Fruit fly (Drosophila melanogaster) whole organism, wandering third instar larva: ENCODE results near the gene mei-217.

Experiments used
- Abd-B ChIP-seq: fragments of >200 bp; optimal IDR thresholded peaks from 2 replicates; lab custom pipeline; 2017; ENCODE audit warnings: missing biosample characterization, missing genetic modification characterization
- CG32264 ChIP-seq: fragments of 200-800 bp; sonication (Bioruptor generic); optimal IDR thresholded peaks from 2 replicates; lab custom pipeline; 2016; ENCODE audit warnings: missing biosample characterization, missing genetic modification characterization
- CG9705 ChIP-seq: fragments of 200-800 bp; sonication (Bioruptor generic); optimal IDR thresholded peaks from 2 replicates; lab custom pipeline; 2018; ENCODE audit warnings: missing biosample characterization, mild to moderate bottlenecking, missing genetic modification characterization
- CrebA ChIP-seq: fragments of 200-800 bp; sonication (Bioruptor generic); optimal IDR thresholded peaks from 2 replicates; lab custom pipeline; 2016; ENCODE audit warnings: missing biosample characterization, mild to moderate bottlenecking, missing genetic modification characterization, borderline replicate concordance
- Dfd ChIP-seq: fragments of >200 bp; optimal IDR thresholded peaks from 2 replicates; lab custom pipeline; 2017; ENCODE audit warnings: missing biosample characterization, missing genetic modification characterization
- Dif ChIP-seq: fragments of 200-275, 200-300 bp; sonication (Bioruptor generic); optimal IDR thresholded peaks from 2 replicates; lab custom pipeline; 2018; ENCODE audit warnings: missing biosample characterization, missing genetic modification characterization; ENCODE audit not compliant: partially characterized antibody
- GATAd ChIP-seq: sonication (Bioruptor generic); optimal IDR thresholded peaks from 2 replicates; lab custom pipeline; 2016; ENCODE audit warnings: missing biosample characterization, missing genetic modification characterization
- HLH106 ChIP-seq: fragments of 200-800 bp; optimal IDR thresholded peaks from 3 replicates; lab custom pipeline; 2019; ENCODE audit warnings: missing biosample characterization, mild to moderate bottlenecking, missing genetic modification characterization, moderate library complexity
- Hr78 ChIP-seq: fragments of >200 bp; optimal IDR thresholded peaks from 2 replicates; lab custom pipeline; 2017; ENCODE audit warnings: missing biosample characterization, missing genetic modification characterization
- Hr83 ChIP-seq: fragments of 200-300 bp; sonication (Bioruptor generic); optimal IDR thresholded peaks from 2 replicates; lab custom pipeline; 2016; ENCODE audit warnings: missing biosample characterization, mild to moderate bottlenecking, missing genetic modification characterization, moderate library complexity; ENCODE audit not compliant: poor library complexity, severe bottlenecking
- Jra ChIP-seq: sonication (Bioruptor generic); optimal IDR thresholded peaks from 2 replicates; lab custom pipeline; 2016; ENCODE audit warnings: missing biosample characterization, missing genetic modification characterization
- Mio ChIP-seq: sonication (Bioruptor generic); optimal IDR thresholded peaks from 2 replicates; lab custom pipeline; 2016; ENCODE audit warnings: missing biosample characterization, missing genetic modification characterization
- Myc ChIP-seq: fragments of >200 bp; optimal IDR thresholded peaks from 2 replicates; lab custom pipeline; 2017
- OdsH ChIP-seq: fragments of 200-800 bp; sonication (Bioruptor generic); optimal IDR thresholded peaks from 2 replicates; lab custom pipeline; 2016; ENCODE audit warnings: missing biosample characterization, mild to moderate bottlenecking, missing genetic modification characterization
- Rel ChIP-seq, 2 experiments: fragments of 200-800 bp; sonication (Bioruptor generic) in 1 of 2; optimal IDR thresholded peaks; 2 replicates in 1 of 2; 3 replicates in 1 of 2; lab custom pipeline; 2016 to 2019; ENCODE audit warnings: mild to moderate bottlenecking in 2 of 2, missing biosample characterization in 2 of 2, missing genetic modification characterization in 2 of 2, moderate library complexity in 1 of 2
- Sp1 ChIP-seq: fragments of 200-800 bp; sonication (Bioruptor generic); optimal IDR thresholded peaks from 3 replicates; lab custom pipeline; 2019; ENCODE audit warnings: missing biosample characterization, mild to moderate bottlenecking, missing genetic modification characterization, moderate library complexity
- Vsx2 ChIP-seq: fragments of 200-300, 225-300 bp; sonication (Bioruptor generic); optimal IDR thresholded peaks from 2 replicates; lab custom pipeline; 2018; ENCODE audit warnings: missing biosample characterization, missing genetic modification characterization; ENCODE audit not compliant: partially characterized antibody
- br ChIP-seq: fragments of 200-800 bp; sonication (Bioruptor generic); optimal IDR thresholded peaks from 2 replicates; lab custom pipeline; 2016; ENCODE audit warnings: missing biosample characterization, missing genetic modification characterization
- brk ChIP-seq: fragments of 200-800 bp; sonication (Bioruptor generic); optimal IDR thresholded peaks from 2 replicates; lab custom pipeline; 2016; ENCODE audit warnings: missing biosample characterization, mild to moderate bottlenecking, missing genetic modification characterization
- dl ChIP-seq, 2 experiments: fragments of 175-275, 200-275 bp in 1 of 2; fragments of 200-275 bp in 1 of 2; sonication (Bioruptor generic); optimal IDR thresholded peaks; lab custom pipeline; 2018; ENCODE audit warnings: mild to moderate bottlenecking in 2 of 2, missing biosample characterization in 2 of 2, missing genetic modification characterization in 2 of 2, moderate library complexity in 2 of 2; ENCODE audit not compliant: partially characterized antibody in 2 of 2, insufficient read depth in 1 of 2
- dmrt93B ChIP-seq: fragments of 200-800 bp; sonication (Bioruptor generic); optimal IDR thresholded peaks from 2 replicates; lab custom pipeline; 2018; ENCODE audit warnings: missing biosample characterization, mild to moderate bottlenecking, missing genetic modification characterization
- ey ChIP-seq: fragments of 200-800 bp; sonication (Bioruptor generic); optimal IDR thresholded peaks from 2 replicates; lab custom pipeline; 2016; ENCODE audit warnings: missing biosample characterization, missing genetic modification characterization
- foxo ChIP-seq, 2 experiments: fragments of 200-800 bp; sonication (Bioruptor generic); optimal IDR thresholded peaks; 2 replicates in 1 of 2; 3 replicates in 1 of 2; lab custom pipeline; 2016 to 2017; ENCODE audit warnings: missing biosample characterization in 2 of 2, missing genetic modification characterization in 2 of 2
- fru ChIP-seq: fragments of 200-800 bp; sonication (Bioruptor generic); optimal IDR thresholded peaks from 3 replicates; lab custom pipeline; 2016; ENCODE audit warnings: missing biosample characterization, mild to moderate bottlenecking, missing genetic modification characterization
- h ChIP-seq: fragments of 200-800 bp; sonication (Bioruptor generic); optimal IDR thresholded peaks from 3 replicates; lab custom pipeline; 2016; ENCODE audit warnings: missing biosample characterization, mild to moderate bottlenecking, missing genetic modification characterization
- jim ChIP-seq: fragments of 175-275, 200-325 bp; sonication (Bioruptor generic); optimal IDR thresholded peaks from 2 replicates; lab custom pipeline; 2016; ENCODE audit warnings: missing biosample characterization, mild to moderate bottlenecking, missing genetic modification characterization
- lola ChIP-seq: fragments of >200 bp; optimal IDR thresholded peaks from 2 replicates; lab custom pipeline; 2017; ENCODE audit warnings: missing biosample characterization, missing genetic modification characterization
- pan ChIP-seq: fragments of >200 bp; optimal IDR thresholded peaks from 2 replicates; lab custom pipeline; 2017
- psq ChIP-seq: fragments of 200-800 bp; sonication (Bioruptor generic); optimal IDR thresholded peaks from 3 replicates; lab custom pipeline; 2017; ENCODE audit warnings: missing biosample characterization, mild to moderate bottlenecking, missing genetic modification characterization, moderate library complexity
- rgr ChIP-seq: fragments of 200-800 bp; sonication (Bioruptor generic); optimal IDR thresholded peaks from 3 replicates; lab custom pipeline; 2016; ENCODE audit warnings: missing biosample characterization, mild to moderate bottlenecking, missing genetic modification characterization
- sage ChIP-seq: fragments of 200-800 bp; sonication (Bioruptor generic); optimal IDR thresholded peaks from 2 replicates; lab custom pipeline; 2016; ENCODE audit warnings: missing biosample characterization, mild to moderate bottlenecking, missing genetic modification characterization
- sv ChIP-seq: fragments of 200-800 bp; sonication (Bioruptor generic); optimal IDR thresholded peaks from 3 replicates; lab custom pipeline; 2016; ENCODE audit warnings: missing biosample characterization, missing genetic modification characterization
- tai ChIP-seq: sonication (Bioruptor generic); optimal IDR thresholded peaks from 2 replicates; lab custom pipeline; 2016; ENCODE audit warnings: missing biosample characterization, missing genetic modification characterization
- usp ChIP-seq: fragments of >200 bp; optimal IDR thresholded peaks from 2 replicates; lab custom pipeline; 2017; ENCODE audit warnings: missing biosample characterization, missing genetic modification characterization
- woc ChIP-seq: sonication (Bioruptor generic); optimal IDR thresholded peaks from 2 replicates; lab custom pipeline; 2016; ENCODE audit warnings: missing biosample characterization, mild to moderate bottlenecking, missing genetic modification characterization

mei-217 gene

dm6 chrX:17142940-17143534 is at the start of gene mei-217, which contains the start of gene mei-218:
Gene mei-217, minus strand, starts transcription at chrX:17142990.
Gene mei-218, minus strand, starts transcription at chrX:17142990.
- no peak for TF ChIP-seq br (GFP tag; lab: Kevin White, UChicago)
- peak; percentile 41 for TF ChIP-seq woc (GFP tag; lab: Kevin White, UChicago)

- TF ChIP-seq rgr (no peak), HLH106 (tag; lab: Kevin White, UChicago) (peak; percentile 25)
Observed at dm6 chrX:17188167-17188566, 45.4 kb upstream of the mei-217 start.

- peak; percentile 36 for TF ChIP-seq psq
- TF ChIP-seq rgr, result peak; percentile 32
- peak; percentile 16 for TF ChIP-seq h (GFP tag; lab: Kevin White, UChicago)
- TF ChIP-seq OdsH (GFP tag; lab: Kevin White, UChicago), result peak; percentile 20
- TF ChIP-seq Vsx2 (GFP tag; lab: Kevin White, UChicago), result no peak
- no peak for TF ChIP-seq jim
Observed at dm6 chrX:17187495-17187894, 44.7 kb upstream of the mei-217 start.

dm6 chrX:17186432-17186831 is 43.6 kb upstream of the mei-217 start:
- TF ChIP-seq Rel (GFP tag; optimal IDR thresholded peaks at IDR 0.05; lab: Kevin White, UChicago) (no peak), Rel (tag; optimal IDR thresholded peaks at IDR 0.05; lab: Kevin White, UChicago) (no peak), h (GFP tag; lab: Kevin White, UChicago) (no peak), CrebA (GFP tag; lab: Kevin White, UChicago) (no peak), jim (no peak), Abd-B (no peak), psq (no peak), br (GFP tag; lab: Kevin White, UChicago) (no peak)

DNA sequence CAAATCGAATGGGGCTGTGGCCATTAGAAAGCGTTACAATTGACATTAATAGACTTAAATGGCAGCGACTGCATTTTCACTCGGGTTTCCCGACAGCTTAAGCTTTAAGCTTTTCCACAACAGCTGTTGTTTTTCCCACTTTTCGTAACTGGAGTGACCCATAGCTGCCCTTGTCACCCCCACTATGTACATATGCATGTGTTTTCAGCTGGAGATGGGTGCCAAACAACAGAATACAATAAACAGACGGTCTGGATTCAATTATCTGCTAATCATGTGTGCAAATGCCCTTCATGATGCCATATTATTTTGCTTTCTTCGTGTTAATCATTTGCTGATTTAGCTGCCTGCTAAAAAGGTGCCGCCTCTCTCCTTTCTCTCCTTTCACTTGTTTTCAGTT is 40.7 kb upstream of the mei-217 start:
- TF ChIP-seq Hr78 (GFP tag; lab: Kevin White, UChicago) (no peak), Hr83 (GFP tag; lab: Kevin White, UChicago) (peak; percentile 61)

DNA sequence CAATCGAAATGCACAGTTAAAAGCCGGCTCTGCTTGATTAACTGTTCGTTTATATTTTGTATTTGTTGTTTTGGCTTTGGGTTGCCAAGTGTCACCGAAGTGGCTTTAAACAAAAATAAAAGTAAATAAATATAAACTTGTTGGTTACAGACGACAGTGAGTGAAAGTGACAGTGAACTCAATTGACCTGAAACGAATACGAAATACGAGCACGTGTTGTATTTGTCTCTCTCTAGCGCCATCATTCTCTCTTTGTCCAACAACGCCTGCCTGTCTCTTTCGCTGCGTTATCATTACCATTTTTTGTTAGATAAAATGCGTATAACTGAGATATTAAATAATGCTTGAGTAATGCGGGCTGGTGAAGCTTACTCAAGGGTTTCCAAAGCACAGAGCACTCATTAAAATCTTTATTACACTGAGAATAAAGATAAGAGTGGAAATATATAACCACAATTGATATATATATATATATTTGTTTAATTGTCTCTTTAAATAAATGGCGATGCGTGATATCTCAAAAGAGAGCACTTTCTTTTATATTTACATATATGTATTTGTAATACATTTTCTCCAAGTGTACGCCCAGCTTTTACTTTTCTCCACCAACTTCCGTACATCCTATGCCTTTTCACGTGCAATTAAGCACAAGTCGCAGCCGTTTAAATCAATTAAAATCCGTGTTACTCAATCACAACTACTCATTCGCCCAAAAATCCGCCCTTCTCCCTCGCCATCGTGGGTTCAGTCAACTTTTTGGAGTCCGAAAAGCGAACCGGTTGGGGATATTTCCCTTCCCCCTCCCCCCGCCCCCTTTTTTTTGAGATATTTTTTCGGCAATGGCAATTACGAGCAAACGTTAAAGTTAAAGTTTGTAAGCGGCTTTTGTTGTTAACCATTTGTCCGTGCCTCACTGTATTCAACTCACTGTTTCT is 38.7 kb upstream of the mei-217 start:
- TF ChIP-seq h (GFP tag; lab: Kevin White, UChicago), result no peak
- TF ChIP-seq Rel (GFP tag; optimal IDR thresholded peaks at IDR 0.05; lab: Kevin White, UChicago), result no peak
- TF ChIP-seq Rel (tag; optimal IDR thresholded peaks at IDR 0.05; lab: Kevin White, UChicago), result no peak
- TF ChIP-seq rgr, result peak; percentile 9
- TF ChIP-seq Dfd (GFP tag; lab: Kevin White, UChicago), result peak; percentile 75
- no peak for TF ChIP-seq sv
- peak; percentile 46 for TF ChIP-seq Sp1 (GFP tag; lab: Kevin White, UChicago)
- no peak for TF ChIP-seq ey (GFP tag; lab: Kevin White, UChicago)
- peak in 1 of 2 experiments; percentile 14 for TF ChIP-seq foxo (GFP tag; optimal IDR thresholded peaks at IDR 0.05; lab: Kevin White, UChicago)
- no peak for TF ChIP-seq Dif (GFP tag; lab: Kevin White, UChicago)
- TF ChIP-seq fru (GFP tag; lab: Kevin White, UChicago), result no peak
- no peak for TF ChIP-seq GATAd
- no peak for TF ChIP-seq Hr78 (GFP tag; lab: Kevin White, UChicago)
- TF ChIP-seq Jra (GFP tag; lab: Kevin White, UChicago), result no peak
- no peak for TF ChIP-seq tai (GFP tag; lab: Kevin White, UChicago)
- no peak for TF ChIP-seq pan (lab: Kevin White, UChicago)
- no peak for TF ChIP-seq br (GFP tag; lab: Kevin White, UChicago)
- no peak for TF ChIP-seq Abd-B
- TF ChIP-seq Hr83 (GFP tag; lab: Kevin White, UChicago), result no peak
- TF ChIP-seq dmrt93B (GFP tag; lab: Kevin White, UChicago), result no peak
- no peak for TF ChIP-seq jim
- no peak for TF ChIP-seq Myc (lab: Kevin White, UChicago)
- TF ChIP-seq CG32264 (GFP tag; lab: Kevin White, UChicago), result no peak
- no peak for TF ChIP-seq sage (GFP tag; lab: Kevin White, UChicago)
- TF ChIP-seq dl (GFP tag; optimal IDR thresholded peaks at IDR 0.05; lab: Kevin White, UChicago; ENCODE audit: insufficient read depth in 1 of 2, partially characterized antibody in 2 of 2), result no peak
- no peak for TF ChIP-seq usp (GFP tag; lab: Kevin White, UChicago)
- no peak for TF ChIP-seq woc (GFP tag; lab: Kevin White, UChicago)
- TF ChIP-seq lola (GFP tag; lab: Kevin White, UChicago), result no peak
- TF ChIP-seq HLH106 (tag; lab: Kevin White, UChicago), result peak; percentile 45
- TF ChIP-seq psq, result peak; percentile 23
- TF ChIP-seq Vsx2 (GFP tag; lab: Kevin White, UChicago), result no peak
- no peak for TF ChIP-seq CG9705 (GFP tag; lab: Kevin White, UChicago)
- no peak for TF ChIP-seq Mio
- no peak for TF ChIP-seq brk (GFP tag; lab: Kevin White, UChicago)
